Worm (Caenorhabditis elegans) whole organism, L4 larva: Measurements from ENCODE around the gene fipr-21.

Source experiments
- D1046.2 ChIP-seq: fragments of 200-800 bp; sonication (Bioruptor generic); IDR thresholded peaks from 2 replicates; pipeline ENCODE4 v1.3.6; 2022; ENCODE audit warnings: missing genetic modification characterization, missing compliant biosample characterization
- F26F4.8 ChIP-seq: fragments of 200-800 bp; sonication (Bioruptor generic); conservative IDR thresholded peaks from 2 replicates; pipeline ENCODE4 v1.3.6; 2022; ENCODE audit warnings: missing genetic modification characterization, missing compliant biosample characterization
- F44E2.7 ChIP-seq: fragments of 200-800 bp; sonication (Bioruptor generic); IDR thresholded peaks from 2 replicates; pipeline ENCODE4 v2.1.2; 2022; ENCODE audit warnings: missing genetic modification characterization, missing compliant biosample characterization
- R02D3.7 ChIP-seq: fragments of 150-350 bp; sonication (generic microtip); optimal IDR thresholded peaks from 3 replicates; lab custom pipeline; 2014; ENCODE audit warnings: missing biosample characterization, missing genetic modification characterization
- T26A8.4 ChIP-seq: fragments of 200-800 bp; sonication (Bioruptor generic); IDR thresholded peaks from 2 replicates; pipeline ENCODE4 v1.3.6; 2022; ENCODE audit warnings: missing genetic modification characterization, missing compliant biosample characterization
- Y5F2A.4 ChIP-seq: fragments of 200-800 bp; sonication (Bioruptor generic); optimal IDR thresholded peaks from 2 replicates; lab custom pipeline; 2018; ENCODE audit warnings: mild to moderate bottlenecking, missing genetic modification characterization, missing compliant biosample characterization
- aha-1 ChIP-seq: fragments of 150-350 bp; peaks from one replicate; lab custom pipeline; 2014; ENCODE audit warnings: missing biosample characterization, missing genetic modification characterization
- aly-2 ChIP-seq: sonication (generic microtip); optimal IDR thresholded peaks from 2 replicates; lab custom pipeline; 2018; ENCODE audit warnings: missing biosample characterization, missing genetic modification characterization
- ama-1 ChIP-seq: fragments of 150-350 bp; optimal IDR thresholded peaks from 2 replicates; lab custom pipeline; 2014; ENCODE audit warnings: inconsistent platforms, mixed read lengths
- arid-1 ChIP-seq: fragments of 200-800 bp; sonication (Bioruptor generic); conservative IDR thresholded peaks from 2 replicates; pipeline ENCODE4 v1.3.6; 2022; ENCODE audit warnings: missing genetic modification reagents, missing genetic modification characterization, missing compliant biosample characterization
- attf-4 ChIP-seq: sonication (generic microtip); optimal IDR thresholded peaks from 3 replicates; lab custom pipeline; 2017; ENCODE audit warnings: missing biosample characterization, missing genetic modification characterization
- ceh-82 ChIP-seq: sonication (generic microtip); optimal IDR thresholded peaks from 2 replicates; lab custom pipeline; 2017; ENCODE audit warnings: missing biosample characterization, missing genetic modification characterization
- cey-2 ChIP-seq: sonication (generic microtip); optimal IDR thresholded peaks from 3 replicates; lab custom pipeline; 2017; ENCODE audit warnings: missing genetic modification characterization, mild to moderate bottlenecking, missing compliant biosample characterization, antibody characterized with exemption, borderline replicate concordance; ENCODE audit not compliant: insufficient read depth
- daf-12 ChIP-seq: fragments of 150-350 bp; optimal IDR thresholded peaks from 2 replicates; lab custom pipeline; 2014; ENCODE audit warnings: missing biosample characterization, missing genetic modification reagents, missing genetic modification characterization
- daf-8 ChIP-seq: fragments of 200-800 bp; sonication (Bioruptor generic); IDR thresholded peaks from 2 replicates; pipeline ENCODE4 v1.3.6; 2022; ENCODE audit warnings: missing genetic modification characterization, missing compliant biosample characterization
- dmd-6 ChIP-seq: fragments of 200-800 bp; sonication (Bioruptor generic); IDR thresholded peaks from 2 replicates; pipeline ENCODE4 v1.3.6; 2022; ENCODE audit warnings: missing genetic modification reagents, missing genetic modification characterization, missing compliant biosample characterization
- dmd-8 ChIP-seq: fragments of 200-800 bp; sonication (Bioruptor generic); IDR thresholded peaks from 2 replicates; pipeline ENCODE4 v1.3.6; 2022; ENCODE audit warnings: missing genetic modification characterization, missing compliant biosample characterization
- duxl-1 ChIP-seq: sonication (generic microtip); optimal IDR thresholded peaks from 2 replicates; lab custom pipeline; 2016; ENCODE audit warnings: mild to moderate bottlenecking, missing genetic modification characterization, moderate library complexity, missing compliant biosample characterization; ENCODE audit not compliant: poor library complexity
- dve-1 ChIP-seq: sonication (generic microtip); optimal IDR thresholded peaks from 2 replicates; lab custom pipeline; 2017; ENCODE audit warnings: antibody characterized with exemption, mild to moderate bottlenecking, missing genetic modification characterization, missing compliant biosample characterization; ENCODE audit not compliant: insufficient read depth
- egl-43 ChIP-seq: fragments of 200-800 bp; sonication (Bioruptor generic); IDR thresholded peaks from 2 replicates; pipeline ENCODE4 v1.3.6; 2022; ENCODE audit warnings: missing genetic modification reagents, missing genetic modification characterization, missing compliant biosample characterization
- fkh-10 ChIP-seq: fragments of 150-350 bp; optimal IDR thresholded peaks from 2 replicates; lab custom pipeline; 2014; ENCODE audit warnings: missing biosample characterization, missing genetic modification reagents, missing genetic modification characterization
- fos-1 ChIP-seq: fragments of 150-350 bp; optimal IDR thresholded peaks from 2 replicates; lab custom pipeline; 2014; ENCODE audit warnings: missing biosample characterization, missing genetic modification characterization
- gei-8 ChIP-seq: fragments of 200-800 bp; sonication (Bioruptor generic); optimal IDR thresholded peaks from 2 replicates; lab custom pipeline; 2018; ENCODE audit warnings: mild to moderate bottlenecking, missing genetic modification characterization, missing compliant biosample characterization
- hif-1 ChIP-seq, 2 experiments: sonication (generic microtip); optimal IDR thresholded peaks; 2 replicates each; lab custom pipeline; 2016 to 2017; ENCODE audit warnings: missing compliant biosample characterization in 2 of 2, missing genetic modification characterization in 2 of 2, missing genetic modification reagents in 2 of 2, missing genotype in 2 of 2, mild to moderate bottlenecking in 1 of 2
- hlh-30 ChIP-seq: sonication (generic microtip); optimal IDR thresholded peaks from 2 replicates; lab custom pipeline; 2017; ENCODE audit warnings: antibody characterized with exemption, mild to moderate bottlenecking, missing genetic modification characterization, missing compliant biosample characterization; ENCODE audit not compliant: insufficient read depth
- hmg-1.1 ChIP-seq: fragments of 200-800 bp; sonication (Bioruptor generic); IDR thresholded peaks from 2 replicates; pipeline ENCODE4 v1.3.6; 2022; ENCODE audit warnings: missing genetic modification reagents, missing genetic modification characterization, missing compliant biosample characterization
- lim-7 ChIP-seq: fragments of 200-800 bp; sonication (Bioruptor generic); IDR thresholded peaks from 2 replicates; pipeline ENCODE4 v1.3.6; 2022; ENCODE audit warnings: missing genetic modification characterization, missing compliant biosample characterization
- lin-15B ChIP-seq: fragments of 150-350 bp; sonication (generic microtip); optimal IDR thresholded peaks from 3 replicates; lab custom pipeline; 2014; ENCODE audit warnings: missing biosample characterization, missing genetic modification characterization
- lin-29 ChIP-seq: fragments of 200-800 bp; sonication (Bioruptor generic); IDR thresholded peaks from 2 replicates; pipeline ENCODE4 v1.3.6; 2022; ENCODE audit warnings: missing genetic modification reagents, missing genetic modification characterization, missing compliant biosample characterization
- lir-3 ChIP-seq: sonication (generic microtip); optimal IDR thresholded peaks from 2 replicates; lab custom pipeline; 2016; ENCODE audit warnings: mild to moderate bottlenecking, missing genetic modification characterization, missing compliant biosample characterization
- mdl-1 ChIP-seq, 2 experiments: fragments of 150-350 bp in 1 of 2; sonication (generic microtip) in 1 of 2; optimal IDR thresholded peaks; 2 replicates each; lab custom pipeline; 2014 to 2017; ENCODE audit warnings: missing biosample characterization in 2 of 2, missing genetic modification characterization in 2 of 2
- mdt-29 ChIP-seq: fragments of 200-800 bp; sonication (Bioruptor generic); IDR thresholded peaks from 2 replicates; pipeline ENCODE4 v1.3.6; 2022; ENCODE audit warnings: missing genetic modification reagents, missing genetic modification characterization, missing compliant biosample characterization
- mep-1 ChIP-seq: fragments of 150-350 bp; sonication (generic microtip); optimal IDR thresholded peaks from 3 replicates; lab custom pipeline; 2014; ENCODE audit warnings: missing biosample characterization, missing genetic modification characterization
- mxl-2 ChIP-seq: fragments of 200-800 bp; sonication (Bioruptor generic); conservative IDR thresholded peaks from 2 replicates; pipeline ENCODE4 v1.3.6; 2022; ENCODE audit warnings: missing genetic modification reagents, missing genetic modification characterization, missing compliant biosample characterization
- nhr-102 ChIP-seq: sonication (generic microtip); optimal IDR thresholded peaks from 2 replicates; lab custom pipeline; 2016; ENCODE audit warnings: mild to moderate bottlenecking, missing genetic modification characterization, moderate library complexity, missing compliant biosample characterization
- nhr-11 ChIP-seq: fragments of 150-350 bp; optimal IDR thresholded peaks from 2 replicates; lab custom pipeline; 2014; ENCODE audit warnings: missing biosample characterization, missing genetic modification characterization
- nhr-111 ChIP-seq: fragments of 200-800 bp; sonication (Bioruptor generic); optimal IDR thresholded peaks from 2 replicates; lab custom pipeline; 2018; ENCODE audit warnings: mild to moderate bottlenecking, missing genetic modification characterization, missing compliant biosample characterization
- nhr-28 ChIP-seq: fragments of 150-350 bp; optimal IDR thresholded peaks from 2 replicates; lab custom pipeline; 2014; ENCODE audit warnings: missing biosample characterization, missing genetic modification characterization
- nhr-41 ChIP-seq: fragments of 200-800 bp; sonication (Bioruptor generic); IDR thresholded peaks from 2 replicates; pipeline ENCODE4 v1.3.6; 2022; ENCODE audit warnings: missing genetic modification reagents, missing genetic modification characterization, missing compliant biosample characterization
- nhr-48 ChIP-seq: sonication (generic microtip); optimal IDR thresholded peaks from 2 replicates; lab custom pipeline; 2016; ENCODE audit warnings: mild to moderate bottlenecking, missing genetic modification characterization, missing compliant biosample characterization
- nhr-77 ChIP-seq: fragments of 150-350 bp; optimal IDR thresholded peaks from 2 replicates; lab custom pipeline; 2014; ENCODE audit warnings: missing biosample characterization, missing genetic modification characterization
- rbr-2 ChIP-seq: sonication (generic microtip); optimal IDR thresholded peaks from 2 replicates; lab custom pipeline; 2016; ENCODE audit warnings: missing genotype, missing genetic modification characterization, missing compliant biosample characterization
- sdz-12 ChIP-seq: fragments of 200-800 bp; sonication (Bioruptor generic); optimal IDR thresholded peaks from 2 replicates; lab custom pipeline; 2018; ENCODE audit warnings: mild to moderate bottlenecking, missing genetic modification characterization, missing compliant biosample characterization
- set-16 ChIP-seq: fragments of 200-800 bp; sonication (Bioruptor generic); IDR thresholded peaks from 2 replicates; pipeline ENCODE4 v1.3.6; 2022; ENCODE audit warnings: missing genetic modification reagents, missing genetic modification characterization, missing compliant biosample characterization
- spr-3 ChIP-seq: fragments of 200-800 bp; sonication (Bioruptor generic); optimal IDR thresholded peaks from 2 replicates; lab custom pipeline; 2018; ENCODE audit warnings: mild to moderate bottlenecking, missing genetic modification characterization, missing compliant biosample characterization
- tag-97 ChIP-seq: fragments of 200-800 bp; sonication (Bioruptor generic); IDR thresholded peaks from 2 replicates; pipeline ENCODE4 v1.3.6; 2022; ENCODE audit warnings: missing genetic modification characterization, missing compliant biosample characterization
- unc-62 ChIP-seq, 3 experiments: fragments of 150-350 bp in 1 of 3; sonication (generic microtip); optimal IDR thresholded peaks in 2 of 3; peaks in 1 of 3; 1 replicate in 1 of 3; 2 replicates in 2 of 3; lab custom pipeline; 2014 to 2017; ENCODE audit warnings: missing biosample characterization in 3 of 3, missing genetic modification characterization in 3 of 3, missing genetic modification reagents in 3 of 3, missing genotype in 1 of 3
- vab-7 ChIP-seq: fragments of 200-800 bp; sonication (Bioruptor generic); IDR thresholded peaks from 2 replicates; pipeline ENCODE4 v1.3.6; 2022; ENCODE audit warnings: missing genetic modification reagents, missing genetic modification characterization, missing compliant biosample characterization
- zip-11 ChIP-seq: fragments of 200-800 bp; sonication (Bioruptor generic); IDR thresholded peaks from 2 replicates; pipeline ENCODE4 v1.3.6; 2022; ENCODE audit warnings: missing genetic modification characterization, missing compliant biosample characterization
- ztf-7 ChIP-seq: fragments of 150-350 bp; optimal IDR thresholded peaks from 2 replicates; lab custom pipeline; 2014; ENCODE audit warnings: missing biosample characterization, missing genetic modification characterization

The fipr-21 gene

DNA sequence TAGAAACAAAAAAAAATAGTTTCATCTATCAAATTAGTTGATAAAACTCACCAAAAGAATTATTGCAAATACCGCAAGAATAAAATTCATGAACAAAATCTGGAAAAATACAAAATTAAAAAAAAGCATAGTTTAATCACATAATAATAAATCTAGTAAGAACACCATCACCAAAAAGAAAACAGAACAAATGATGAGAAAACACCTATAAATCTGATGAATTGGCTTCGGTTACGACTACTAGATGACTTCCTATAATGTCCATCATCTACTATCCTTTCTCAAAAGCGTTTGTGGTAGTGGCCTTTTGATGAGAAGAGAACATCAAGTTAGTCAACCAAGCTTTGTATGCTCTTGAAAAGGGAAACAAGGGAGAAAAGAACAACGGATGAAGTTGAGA is 33.8 kb downstream of the fipr-21 start, which contains the start of gene cut-5:
cut-5 (minus strand) TSS at position 101 of the 400 bp plus-strand sequence.
- TF ChIP-seq daf-8 (no peak), mxl-2 (GFP tag; lab: Robert Waterston, UW) (no peak), hlh-30 (tag; lab: Kevin White, UChicago) (no peak), nhr-102 (tag; lab: Kevin White, UChicago) (no peak), daf-12 (tag; lab: Kevin White, UChicago) (no peak), mdl-1 (tag; optimal IDR thresholded peaks at IDR 0.05; lab: Kevin White, UChicago) (no peak), egl-43 (GFP tag; lab: Robert Waterston, UW) (no peak), gei-8 (GFP tag; lab: Kevin White, UChicago) (no peak), fkh-10 (no peak), T26A8.4 (GFP tag; lab: Robert Waterston, UW) (no peak)

DNA sequence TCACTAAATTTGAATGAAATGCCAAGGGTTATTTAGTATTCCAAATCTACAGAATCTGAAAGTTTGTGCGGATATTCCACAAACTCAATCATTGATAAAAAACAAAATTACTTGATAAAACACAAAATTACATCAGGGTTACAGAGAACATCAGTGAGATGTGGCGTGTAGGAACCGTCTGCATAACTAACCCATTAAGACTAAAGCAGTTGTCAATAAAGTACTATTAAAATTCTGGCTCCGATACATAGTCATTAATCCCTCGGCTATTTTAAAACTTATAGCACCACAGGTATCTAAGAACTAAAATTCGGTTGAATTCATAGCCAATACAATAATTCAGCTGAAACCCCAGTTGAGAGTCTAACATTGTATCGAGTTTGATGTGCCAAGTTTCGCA is 34.4 kb downstream of the fipr-21 start:
- TF ChIP-seq dmd-8 (no peak), ama-1 (lab: Kevin White, UChicago) (no peak), dve-1 (tag; lab: Kevin White, UChicago) (peak; percentile 56), hmg-1.1 (GFP tag; lab: Robert Waterston, UW) (no peak), nhr-48 (tag; lab: Kevin White, UChicago) (no peak), lin-15B (tag; lab: Kevin White, UChicago) (no peak), aha-1 (tag; lab: Kevin White, UChicago) (peak; percentile 79), nhr-77 (tag; lab: Kevin White, UChicago) (no peak), cey-2 (tag; lab: Kevin White, UChicago) (no peak), set-16 (GFP tag; lab: Robert Waterston, UW) (no peak), tag-97 (GFP tag; lab: Robert Waterston, UW) (no peak), zip-11 (GFP tag; lab: Robert Waterston, UW) (no peak), nhr-28 (no peak), ztf-7 (tag; lab: Kevin White, UChicago) (no peak), aly-2 (tag; lab: Kevin White, UChicago) (no peak), F44E2.7 (no peak), D1046.2 (GFP tag; lab: Robert Waterston, UW) (no peak), nhr-111 (GFP tag; lab: Kevin White, UChicago) (no peak), ceh-82 (tag; lab: Kevin White, UChicago) (no peak), rbr-2 (tag; lab: Kevin White, UChicago) (no peak), nhr-41 (GFP tag; lab: Robert Waterston, UW) (no peak), mep-1 (tag; lab: Kevin White, UChicago) (peak; percentile 63), dmd-6 (GFP tag; lab: Robert Waterston, UW) (peak; percentile 24; the same call in 1 of the 2 replicates), gei-8 (GFP tag; lab: Kevin White, UChicago) (no peak), nhr-11 (tag; lab: Kevin White, UChicago) (no peak), unc-62 (GFP tag; optimal IDR thresholded peaks at IDR 0.05 in 1 of 2; lab: Kevin White, UChicago) (no peak), unc-62 (tag; optimal IDR thresholded peaks at IDR 0.05; lab: Kevin White, UChicago) (no peak), lir-3 (tag; lab: Kevin White, UChicago) (no peak), hif-1 (tag; optimal IDR thresholded peaks at IDR 0.05; lab: Kevin White, UChicago) (no peak), fos-1 (tag; lab: Kevin White, UChicago) (no peak), Y5F2A.4 (GFP tag; lab: Kevin White, UChicago) (no peak), lim-7 (GFP tag; lab: Robert Waterston, UW) (no peak), vab-7 (GFP tag; lab: Robert Waterston, UW) (no peak), mdt-29 (GFP tag; lab: Robert Waterston, UW) (no peak), F26F4.8 (no peak), arid-1 (GFP tag; lab: Robert Waterston, UW) (no peak), lin-29 (GFP tag; lab: Robert Waterston, UW) (no peak), daf-12 (tag; lab: Kevin White, UChicago) (no peak), R02D3.7 (no peak), sdz-12 (GFP tag; lab: Kevin White, UChicago) (no peak), duxl-1 (tag; lab: Kevin White, UChicago) (no peak), T26A8.4 (GFP tag; lab: Robert Waterston, UW) (0 out of 2 replicates have a peak, but pooled peaks have one; percentile 29), attf-4 (tag; lab: Kevin White, UChicago) (no peak), spr-3 (GFP tag; lab: Kevin White, UChicago) (no peak)
